Worm (Caenorhabditis elegans): ENCODE measurements around the gene dyf-4.

ce11 chrV:12506185-12506584 is 19.4 kb downstream of the dyf-4 start, which contains the start of gene nlp-46:
- TF ChIP-seq lin-15B (tag; optimal IDR thresholded peaks at IDR 0.05) = no peak
- no peak for TF ChIP-seq lin-13 (GFP tag; optimal IDR thresholded peaks at IDR 0.05)
- no peak for TF ChIP-seq T26A8.4 (GFP tag; IDR thresholded peaks at IDR 0.05)
